Worm (Caenorhabditis elegans): ENCODE results near the gene oac-6.

The oac-6 gene

DNA sequence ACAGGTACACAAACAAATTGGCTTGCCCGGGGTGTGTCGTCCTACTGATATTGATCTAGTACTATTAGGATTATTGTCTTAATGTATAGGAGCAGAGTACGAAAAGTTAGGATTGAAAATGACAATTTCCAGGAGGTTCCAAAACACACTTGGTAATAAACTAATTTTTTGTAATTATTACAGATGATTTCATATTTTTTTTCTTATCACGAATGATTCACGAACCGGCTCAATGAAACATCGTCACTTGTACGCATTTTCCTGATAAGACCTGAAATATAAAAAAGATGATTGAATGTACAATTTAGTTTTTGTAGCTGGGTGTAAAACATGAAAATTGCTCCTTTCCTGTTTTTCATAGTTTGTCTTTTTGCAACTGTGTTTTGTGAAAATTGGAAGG, at the start of gene oac-6, which contains the start of gene C31A11.13:
Gene oac-6 (plus strand): TSS at position 279 of the 400 bp plus-strand sequence.
Gene C31A11.13 (minus strand): TSS at position 113 of the 400 bp plus-strand sequence.
- TF ChIP-seq unc-62 (GFP tag; optimal IDR thresholded peaks at IDR 0.05 in 1 of 2) (peak in 1 of 2 experiments; percentile 65), unc-62 (tag; optimal IDR thresholded peaks at IDR 0.05) (no peak), pqm-1 (tag; optimal IDR thresholded peaks at IDR 0.05) (peak; percentile 37), daf-16 (GFP tag; optimal IDR thresholded peaks at IDR 0.05) (no peak), daf-16 (tag; optimal IDR thresholded peaks at IDR 0.05) (peak; percentile 9), ztf-11 (tag; optimal IDR thresholded peaks at IDR 0.05) (no peak), nhr-28 (tag; optimal IDR thresholded peaks at IDR 0.05) (peak; percentile 27)

- TF ChIP-seq ceh-20 (GFP tag; IDR thresholded peaks at IDR 0.05) (no peak), daf-16 (GFP tag; optimal IDR thresholded peaks at IDR 0.05) (no peak), daf-16 (tag; optimal IDR thresholded peaks at IDR 0.05) (no peak), F10B5.3 (tag; optimal IDR thresholded peaks at IDR 0.05) (no peak), lin-39 (tag; optimal IDR thresholded peaks at IDR 0.05) (no peak), lin-1 (GFP tag; IDR thresholded peaks at IDR 0.05) (no peak), zfp-3 (GFP tag; conservative IDR thresholded peaks at IDR 0.05) (no peak), Y75B8A.6 (GFP tag; IDR thresholded peaks at IDR 0.05) (no peak), aha-1 (tag) (no peak), nhr-6 (tag; optimal IDR thresholded peaks at IDR 0.05) (no peak), duxl-1 (tag; optimal IDR thresholded peaks at IDR 0.05; ENCODE audit: poor library complexity) (no peak), F44E2.7 (GFP tag; IDR thresholded peaks at IDR 0.05) (no peak), skn-1 (tag; optimal IDR thresholded peaks at IDR 0.05) (no peak), ctbp-1 (GFP tag; IDR thresholded peaks at IDR 0.05) (no peak), nhr-28 (tag; optimal IDR thresholded peaks at IDR 0.05) (no peak), mep-1 (tag; optimal IDR thresholded peaks at IDR 0.05) (no peak), lin-15B (tag; optimal IDR thresholded peaks at IDR 0.05) (no peak), egl-27 (tag; optimal IDR thresholded peaks at IDR 0.05) (no peak), ces-1 (GFP tag; optimal IDR thresholded peaks at IDR 0.05) (no peak), lim-7 (GFP tag; IDR thresholded peaks at IDR 0.05) (no peak), attf-4 (tag; optimal IDR thresholded peaks at IDR 0.05) (no peak)
Observed at ce11 chrV:16253687-16254086, 48.8 kb upstream of the oac-6 start, which contains the start of gene gcy-20. Gene gcy-20 (minus strand): TSS chrV:16253787.

ce11 chrV:16256395-16256794, 46.1 kb upstream of the oac-6 start, which contains the start of gene bgnt-1.3:
Gene bgnt-1.3 (minus strand): TSS chrV:16256495.
- TF ChIP-seq madf-9 (GFP tag; conservative IDR thresholded peaks at IDR 0.05) (no peak), ceh-32 (tag; optimal IDR thresholded peaks at IDR 0.05; ENCODE audit: poor library complexity) (no peak)

DNA sequence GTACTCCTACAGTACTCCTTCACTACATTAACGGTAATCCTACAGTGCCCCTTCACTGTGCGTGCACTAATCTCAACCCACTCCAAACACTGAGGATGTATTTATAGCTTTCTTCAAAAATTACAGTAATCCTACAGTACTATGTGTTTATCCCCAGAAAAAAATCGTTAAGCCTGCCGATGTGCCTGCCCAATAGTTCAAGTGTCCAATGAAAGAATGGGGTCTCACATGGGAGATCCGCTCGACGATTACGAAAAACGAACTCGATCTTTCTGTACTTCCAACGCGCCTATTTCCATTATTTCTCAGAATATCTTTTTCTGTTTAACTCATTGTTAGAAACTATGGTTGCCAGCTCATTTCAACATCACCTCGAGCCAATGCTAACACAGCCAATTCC, 44.4 kb upstream of the oac-6 start, which contains the start of gene nhr-218:
Gene nhr-218 (plus strand): TSS at position 301 of the 400 bp plus-strand sequence.
- TF ChIP-seq Y5F2A.4 (GFP tag; optimal IDR thresholded peaks at IDR 0.05) (no peak), daf-19 (GFP tag; conservative IDR thresholded peaks at IDR 0.05) (no peak), zfp-3 (GFP tag; conservative IDR thresholded peaks at IDR 0.05) (no peak), vab-7 (GFP tag; IDR thresholded peaks at IDR 0.05) (no peak), unc-39 (tag; optimal IDR thresholded peaks at IDR 0.05) (no peak), tag-97 (GFP tag; IDR thresholded peaks at IDR 0.05) (no peak), unc-62 (GFP tag; optimal IDR thresholded peaks at IDR 0.05 in 1 of 2) (peak in 1 of 2 experiments; percentile 33), unc-62 (tag; optimal IDR thresholded peaks at IDR 0.05) (no peak), ZK337.2 (GFP tag; IDR thresholded peaks at IDR 0.05) (no peak), lsy-2 (tag; optimal IDR thresholded peaks at IDR 0.05) (no peak)

DNA sequence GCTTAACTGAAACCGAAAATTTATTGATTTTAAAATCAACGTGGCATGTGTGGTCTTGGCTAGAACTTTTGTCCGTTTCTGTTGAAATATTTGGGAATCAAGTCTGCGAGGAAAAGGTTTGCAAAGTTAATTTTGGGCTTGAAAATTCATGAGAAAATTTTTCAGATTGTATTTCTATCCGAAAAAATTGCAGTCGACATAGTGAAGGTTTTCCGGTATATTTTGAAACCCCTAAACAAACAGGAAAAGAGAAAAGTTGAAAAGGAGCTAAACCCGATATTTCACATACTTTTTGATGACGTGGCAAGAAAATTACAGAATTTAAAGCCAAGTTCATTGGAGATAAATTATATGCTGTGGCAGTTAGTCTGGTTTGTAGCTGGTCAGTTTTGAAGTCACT, 42.8 kb upstream of the oac-6 start, which contains the start of gene nhr-127:
Gene nhr-127 (plus strand): TSS at position 301 of the 400 bp plus-strand sequence.
- TF ChIP-seq zfp-2 (tag; optimal IDR thresholded peaks at IDR 0.05), result no peak
- TF ChIP-seq Y5F2A.4 (GFP tag; optimal IDR thresholded peaks at IDR 0.05), result no peak
- no peak for TF ChIP-seq nhr-42 (GFP tag; IDR thresholded peaks at IDR 0.05)
- TF ChIP-seq aha-1 (tag), result no peak
- no peak for TF ChIP-seq Y75B8A.6 (GFP tag; IDR thresholded peaks at IDR 0.05)
- no peak for TF ChIP-seq tag-97 (GFP tag; IDR thresholded peaks at IDR 0.05)
- TF ChIP-seq pqm-1 (tag; optimal IDR thresholded peaks at IDR 0.05), result no peak
- TF ChIP-seq lin-29 (GFP tag; IDR thresholded peaks at IDR 0.05), result no peak
- TF ChIP-seq lsy-2 (tag; optimal IDR thresholded peaks at IDR 0.05), result no peak
- no peak for TF ChIP-seq nhr-6 (tag; optimal IDR thresholded peaks at IDR 0.05)
- no peak for TF ChIP-seq ztf-7 (tag; optimal IDR thresholded peaks at IDR 0.05)

All from whole organism, L4 larva.